Worm (Caenorhabditis elegans) whole organism, L4 larva: ENCODE measurements around the gene dyf-19.

Source experiments
- D1046.2 ChIP-seq: fragments of 200-800 bp; sonication (Bioruptor generic); IDR thresholded peaks from 2 replicates; pipeline ENCODE4 v1.3.6; 2022; ENCODE audit warnings: missing genetic modification characterization, missing compliant biosample characterization
- F10B5.3 ChIP-seq: sonication (generic microtip); optimal IDR thresholded peaks from 2 replicates; lab custom pipeline; 2016; ENCODE audit warnings: mild to moderate bottlenecking, missing genetic modification characterization, missing compliant biosample characterization
- F44E2.7 ChIP-seq: fragments of 200-800 bp; sonication (Bioruptor generic); IDR thresholded peaks from 2 replicates; pipeline ENCODE4 v2.1.2; 2022; ENCODE audit warnings: missing genetic modification characterization, missing compliant biosample characterization
- ama-1 ChIP-seq: fragments of 150-350 bp; optimal IDR thresholded peaks from 2 replicates; lab custom pipeline; 2014; ENCODE audit warnings: inconsistent platforms, mixed read lengths
- ces-1 ChIP-seq: fragments of 150-350 bp; sonication (generic microtip); optimal IDR thresholded peaks from 4 replicates; lab custom pipeline; 2014; ENCODE audit warnings: missing biosample characterization, missing genetic modification reagents, missing genetic modification characterization
- lin-13 ChIP-seq: fragments of 150-350 bp; optimal IDR thresholded peaks from 2 replicates; lab custom pipeline; 2014; ENCODE audit warnings: missing biosample characterization, missing genetic modification reagents, missing genetic modification characterization
- madf-5 ChIP-seq, 2 experiments: fragments of 200-800 bp; sonication (Bioruptor generic); IDR thresholded peaks; 2 replicates each; pipeline ENCODE4 v1.3.6; 2022; ENCODE audit warnings: missing compliant biosample characterization in 2 of 2, missing genetic modification characterization in 2 of 2
- mxl-3 ChIP-seq: fragments of 200-800 bp; sonication (Bioruptor generic); optimal IDR thresholded peaks from 2 replicates; lab custom pipeline; 2018; ENCODE audit warnings: mild to moderate bottlenecking, missing genetic modification characterization, missing compliant biosample characterization
- nhr-77 ChIP-seq: fragments of 150-350 bp; optimal IDR thresholded peaks from 2 replicates; lab custom pipeline; 2014; ENCODE audit warnings: missing biosample characterization, missing genetic modification characterization
- pha-4 ChIP-seq, 2 experiments: fragments of 150-350 bp in 1 of 2; fragments of 200-800 bp in 1 of 2; sonication (Bioruptor generic) in 1 of 2; IDR thresholded peaks in 1 of 2; optimal IDR thresholded peaks in 1 of 2; 2 replicates each; pipeline versions ENCODE4 v1.3.6 to Lab custom; 2014 to 2022; ENCODE audit warnings: missing genetic modification characterization in 2 of 2, missing genetic modification reagents in 2 of 2, missing biosample characterization in 1 of 2, missing compliant biosample characterization in 1 of 2
- skn-1 ChIP-seq: fragments of 150-350 bp; optimal IDR thresholded peaks from 2 replicates; lab custom pipeline; 2014; ENCODE audit warnings: missing biosample characterization, missing genetic modification characterization
- unc-130 ChIP-seq: sonication (generic microtip); optimal IDR thresholded peaks from 2 replicates; lab custom pipeline; 2016; ENCODE audit warnings: missing genetic modification reagents, missing genetic modification characterization, missing compliant biosample characterization

DNA sequence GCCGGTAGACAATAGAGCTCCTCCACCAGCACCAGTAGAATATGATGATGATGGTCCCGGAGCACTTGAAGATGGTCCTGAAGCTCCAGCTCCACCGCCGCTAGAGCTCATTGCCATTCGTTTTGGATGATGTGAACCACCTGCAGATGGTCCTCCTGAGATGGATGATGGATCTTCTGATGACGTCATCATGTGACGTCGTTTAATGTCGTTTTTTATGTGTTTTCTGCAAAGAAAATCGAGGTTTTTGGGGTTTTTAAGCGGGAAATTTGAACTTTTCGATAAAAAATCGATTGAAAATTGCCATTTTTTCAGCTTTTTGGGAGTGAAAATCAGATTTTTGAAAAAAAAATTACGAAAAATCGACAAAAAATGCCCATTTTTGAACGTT, 11.3 kb downstream of the dyf-19 start:
- TF ChIP-seq mxl-3 (GFP tag; lab: Kevin White, UChicago): no peak
- TF ChIP-seq ces-1 (GFP tag; lab: Kevin White, UChicago): no peak
- TF ChIP-seq nhr-77 (tag; lab: Kevin White, UChicago): no peak
- TF ChIP-seq unc-130 (GFP tag; lab: Kevin White, UChicago): no peak
- TF ChIP-seq lin-13 (GFP tag; lab: Kevin White, UChicago): no peak
- TF ChIP-seq ama-1 (lab: Kevin White, UChicago): no peak
- TF ChIP-seq F44E2.7 (GFP tag; lab: Robert Waterston, UW): no peak
- TF ChIP-seq D1046.2 (GFP tag; lab: Robert Waterston, UW): no peak
- no peak for TF ChIP-seq skn-1 (tag; lab: Kevin White, UChicago)
- no peak for TF ChIP-seq pha-4 (GFP tag; IDR thresholded peaks at IDR 0.05; lab: Robert Waterston, UW)
- TF ChIP-seq pha-4 (tag; optimal IDR thresholded peaks at IDR 0.05; lab: Kevin White, UChicago): no peak
- no peak for TF ChIP-seq madf-5 (GFP tag; IDR thresholded peaks at IDR 0.05; lab: Robert Waterston, UW)
- no peak for TF ChIP-seq F10B5.3 (tag; lab: Kevin White, UChicago)
